Worm (Caenorhabditis elegans): ENCODE measurements around the gene Y52E8A.1.

DNA sequence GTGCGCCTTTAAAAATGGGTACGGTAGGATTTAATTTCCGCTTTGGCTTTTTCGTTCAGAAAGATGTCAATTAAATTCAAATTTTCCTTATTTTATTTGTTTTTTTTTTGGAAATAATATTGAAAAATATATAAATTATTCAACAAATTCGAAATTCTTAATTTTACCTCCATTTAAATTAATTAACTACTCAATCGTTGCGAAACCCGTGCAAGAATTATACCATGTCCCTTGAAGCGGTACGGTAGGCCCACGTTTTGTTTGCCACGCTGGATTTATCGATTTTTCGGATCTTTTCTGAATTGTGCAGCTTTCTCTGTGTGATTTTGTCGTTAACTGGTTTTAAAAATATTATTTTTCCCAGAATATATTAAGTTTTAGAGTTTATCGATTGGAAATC is 1.4 kb upstream of the Y52E8A.1 start, which contains the start of gene Y52E8A.2:
- TF ChIP-seq ama-1 (optimal IDR thresholded peaks at IDR 0.05) (no peak), unc-3 (GFP tag; conservative IDR thresholded peaks at IDR 0.05) (no peak), unc-3 (tag; optimal IDR thresholded peaks at IDR 0.05) (no peak), ztf-16 (tag; optimal IDR thresholded peaks at IDR 0.05) (no peak), nhr-232 (tag; optimal IDR thresholded peaks at IDR 0.05) (no peak), unc-86 (tag; optimal IDR thresholded peaks at IDR 0.05) (no peak), ceh-9 (tag; optimal IDR thresholded peaks at IDR 0.05) (no peak)

All from whole organism, late embryonic.